Fruit fly (Drosophila melanogaster) whole organism, adult: ENCODE results near the gene CG7094.
A peak's percentile ranks its signal among the peaks of the same experiment; 100 is the strongest.

Experiments
- CG11617 ChIP-seq: fragments of 200-800 bp; sonication (Bioruptor generic); optimal IDR thresholded peaks from 2 replicates; lab custom pipeline; 2017; ENCODE audit warnings: mild to moderate bottlenecking, missing biosample characterization, missing genetic modification reagents, missing genetic modification characterization
- CG12768 ChIP-seq: fragments of 200-800 bp; sonication (Bioruptor generic); optimal IDR thresholded peaks from 2 replicates; lab custom pipeline; 2017; ENCODE audit warnings: missing biosample characterization, missing genetic modification characterization, mild to moderate bottlenecking, moderate library complexity, missing genetic modification reagents
- CG14711 ChIP-seq: fragments of 200-800 bp; sonication (Bioruptor generic); optimal IDR thresholded peaks from 2 replicates; lab custom pipeline; 2018; ENCODE audit warnings: missing biosample characterization, mild to moderate bottlenecking, missing genetic modification characterization, moderate library complexity
- CG1620 ChIP-seq: fragments of 200-800 bp; sonication (Bioruptor generic); optimal IDR thresholded peaks from 2 replicates; lab custom pipeline; 2016; ENCODE audit warnings: missing biosample characterization, missing genetic modification characterization
- CG33017 ChIP-seq: fragments of 200-800 bp; sonication (Bioruptor generic); optimal IDR thresholded peaks from 2 replicates; lab custom pipeline; 2018; ENCODE audit warnings: missing biosample characterization, mild to moderate bottlenecking, missing genetic modification characterization, moderate library complexity
- CG5204 ChIP-seq: fragments of 200-800 bp; sonication (Bioruptor generic); optimal IDR thresholded peaks from 2 replicates; lab custom pipeline; 2016; ENCODE audit warnings: missing biosample characterization, missing genetic modification characterization
- CG7045 ChIP-seq: fragments of 200-800 bp; sonication (Bioruptor generic); optimal IDR thresholded peaks from 2 replicates; lab custom pipeline; 2017; ENCODE audit warnings: missing biosample characterization, mild to moderate bottlenecking, missing genetic modification characterization
- CG7101 ChIP-seq: fragments of 200-800 bp; sonication (Bioruptor generic); optimal IDR thresholded peaks from 2 replicates; lab custom pipeline; 2018; ENCODE audit warnings: missing biosample characterization, mild to moderate bottlenecking, missing genetic modification characterization, moderate library complexity
- Clk ChIP-seq: fragments of 200-800 bp; sonication (Bioruptor generic); optimal IDR thresholded peaks from 2 replicates; lab custom pipeline; 2017; ENCODE audit warnings: missing biosample characterization, missing genetic modification characterization
- Crg-1 ChIP-seq: fragments of 200-800 bp; sonication (Bioruptor generic); optimal IDR thresholded peaks from 2 replicates; lab custom pipeline; 2016; ENCODE audit warnings: missing biosample characterization, missing genetic modification characterization
- Hr96 ChIP-seq: fragments of 200-800 bp; sonication (Bioruptor generic); optimal IDR thresholded peaks from 2 replicates; lab custom pipeline; 2016; ENCODE audit warnings: missing biosample characterization, missing genetic modification characterization
- Mnt ChIP-seq: fragments of 200-800 bp; sonication (Bioruptor generic); optimal IDR thresholded peaks from 2 replicates; lab custom pipeline; 2016; ENCODE audit warnings: missing biosample characterization, mild to moderate bottlenecking, missing genetic modification characterization
- bab1 ChIP-seq: fragments of 200-800 bp; sonication (Bioruptor generic); optimal IDR thresholded peaks from 3 replicates; lab custom pipeline; 2019; ENCODE audit warnings: missing biosample characterization, mild to moderate bottlenecking, missing genetic modification characterization, moderate library complexity
- cic ChIP-seq: fragments of 200-800 bp; sonication (Bioruptor generic); optimal IDR thresholded peaks from 2 replicates; lab custom pipeline; 2017; ENCODE audit warnings: missing biosample characterization, mild to moderate bottlenecking, missing genetic modification characterization, moderate library complexity
- cnc ChIP-seq, 2 experiments: fragments of >200 bp; optimal IDR thresholded peaks; 2 replicates each; lab custom pipeline; 2017
- kay ChIP-seq: fragments of 200-800 bp; sonication (Bioruptor generic); peaks from one replicate; lab custom pipeline; 2016; ENCODE audit warnings: missing biosample characterization, missing genetic modification characterization, borderline replicate concordance
- ovo ChIP-seq: fragments of 200-800 bp; sonication (Bioruptor generic); optimal IDR thresholded peaks from 2 replicates; lab custom pipeline; 2016; ENCODE audit warnings: missing biosample characterization, missing genetic modification characterization
- pad ChIP-seq: fragments of 200-800 bp; sonication (Bioruptor generic); optimal IDR thresholded peaks from 3 replicates; lab custom pipeline; 2017; ENCODE audit warnings: missing biosample characterization, missing genetic modification characterization, mild to moderate bottlenecking, moderate library complexity, missing genetic modification reagents
- tj ChIP-seq: fragments of 200-800 bp; sonication (Bioruptor generic); optimal IDR thresholded peaks from 3 replicates; lab custom pipeline; 2017; ENCODE audit warnings: missing biosample characterization, mild to moderate bottlenecking, missing genetic modification characterization, moderate library complexity
- toe ChIP-seq: fragments of 200-800 bp; sonication (Bioruptor generic); optimal IDR thresholded peaks from 2 replicates; lab custom pipeline; 2016; ENCODE audit warnings: missing biosample characterization, missing genetic modification characterization

Gene CG7094

dm6 chr2L:17588173-17589082, 32.9 kb upstream of the CG7094 start:
- TF ChIP-seq CG1620 (GFP tag; lab: Kevin White, UChicago) (no peak), Crg-1 (GFP tag; lab: Kevin White, UChicago) (no peak), CG11617 (GFP tag; lab: Kevin White, UChicago) (no peak), CG33017 (tag; lab: Kevin White, UChicago) (no peak), CG14711 (no peak), cnc (optimal IDR thresholded peaks at IDR 0.05; lab: Kevin White, UChicago) (no peak)

dm6 chr2L:17586750-17587149, 31.2 kb upstream of the CG7094 start:
- no peak for TF ChIP-seq toe (GFP tag; lab: Kevin White, UChicago)
- no peak for TF ChIP-seq tj
- no peak for TF ChIP-seq bab1
- TF ChIP-seq cnc (optimal IDR thresholded peaks at IDR 0.05; lab: Kevin White, UChicago) = no peak
- no peak for TF ChIP-seq CG1620 (GFP tag; lab: Kevin White, UChicago)
- TF ChIP-seq CG14711 = no peak
- TF ChIP-seq Crg-1 (GFP tag; lab: Kevin White, UChicago) = no peak
- TF ChIP-seq CG7101 = no peak
- TF ChIP-seq CG12768 (GFP tag; lab: Kevin White, UChicago) = no peak
- no peak for TF ChIP-seq kay (GFP tag; lab: Kevin White, UChicago)
- no peak for TF ChIP-seq CG5204 (GFP tag; lab: Kevin White, UChicago)
- no peak for TF ChIP-seq Mnt
- TF ChIP-seq CG7045 (GFP tag; lab: Kevin White, UChicago) = no peak
- TF ChIP-seq Hr96 = no peak
- TF ChIP-seq CG33017 (tag; lab: Kevin White, UChicago) = no peak
- no peak for TF ChIP-seq Clk (GFP tag; lab: Kevin White, UChicago)
- TF ChIP-seq pad (GFP tag; lab: Kevin White, UChicago) = no peak
- TF ChIP-seq cic (GFP tag; lab: Kevin White, UChicago) = no peak
- no peak for TF ChIP-seq ovo (GFP tag; lab: Kevin White, UChicago)

dm6 chr2L:17585000-17585399, 29.4 kb upstream of the CG7094 start:
- TF ChIP-seq kay (GFP tag; lab: Kevin White, UChicago) (no peak), cnc (optimal IDR thresholded peaks at IDR 0.05; lab: Kevin White, UChicago) (no peak), cic (GFP tag; lab: Kevin White, UChicago) (no peak), CG5204 (GFP tag; lab: Kevin White, UChicago) (no peak), ovo (GFP tag; lab: Kevin White, UChicago) (no peak)

dm6 chr2L:17582994-17583393, 27.4 kb upstream of the CG7094 start:
- no peak for TF ChIP-seq toe (GFP tag; lab: Kevin White, UChicago)
- TF ChIP-seq CG12768 (GFP tag; lab: Kevin White, UChicago) = no peak
- TF ChIP-seq CG33017 (tag; lab: Kevin White, UChicago) = no peak
- TF ChIP-seq tj = no peak
- no peak for TF ChIP-seq CG5204 (GFP tag; lab: Kevin White, UChicago)
- no peak for TF ChIP-seq CG14711
- no peak for TF ChIP-seq Crg-1 (GFP tag; lab: Kevin White, UChicago)
- no peak for TF ChIP-seq kay (GFP tag; lab: Kevin White, UChicago)
- TF ChIP-seq bab1 = no peak
- no peak for TF ChIP-seq Hr96
- no peak for TF ChIP-seq CG1620 (GFP tag; lab: Kevin White, UChicago)
- TF ChIP-seq cnc (optimal IDR thresholded peaks at IDR 0.05; lab: Kevin White, UChicago) = no peak
- no peak for TF ChIP-seq pad (GFP tag; lab: Kevin White, UChicago)
- TF ChIP-seq CG11617 (GFP tag; lab: Kevin White, UChicago) = no peak
- TF ChIP-seq CG7101 = no peak
- no peak for TF ChIP-seq cic (GFP tag; lab: Kevin White, UChicago)
- no peak for TF ChIP-seq ovo (GFP tag; lab: Kevin White, UChicago)
- TF ChIP-seq CG7045 (GFP tag; lab: Kevin White, UChicago) = no peak
- TF ChIP-seq Clk (GFP tag; lab: Kevin White, UChicago) = no peak

dm6 chr2L:17574337-17574912, 18.9 kb upstream of the CG7094 start:
- TF ChIP-seq CG7101 = no peak
- TF ChIP-seq cic (GFP tag; lab: Kevin White, UChicago) = peak; percentile 1
- TF ChIP-seq tj = no peak
- no peak for TF ChIP-seq Hr96
- no peak for TF ChIP-seq Mnt
- peak; percentile 84 for TF ChIP-seq pad (GFP tag; lab: Kevin White, UChicago)
- no peak for TF ChIP-seq ovo (GFP tag; lab: Kevin White, UChicago)
- no peak for TF ChIP-seq CG7045 (GFP tag; lab: Kevin White, UChicago)
- TF ChIP-seq CG11617 (GFP tag; lab: Kevin White, UChicago) = no peak
- TF ChIP-seq kay (GFP tag; lab: Kevin White, UChicago) = no peak
- TF ChIP-seq Clk (GFP tag; lab: Kevin White, UChicago) = no peak

- no peak for TF ChIP-seq tj
- TF ChIP-seq CG33017 (tag; lab: Kevin White, UChicago) = no peak
- no peak for TF ChIP-seq cic (GFP tag; lab: Kevin White, UChicago)
- TF ChIP-seq pad (GFP tag; lab: Kevin White, UChicago) = no peak
- no peak for TF ChIP-seq kay (GFP tag; lab: Kevin White, UChicago)
- no peak for TF ChIP-seq CG7101
- TF ChIP-seq CG14711 = no peak
- TF ChIP-seq CG7045 (GFP tag; lab: Kevin White, UChicago) = peak; percentile 20
- TF ChIP-seq CG5204 (GFP tag; lab: Kevin White, UChicago) = no peak
Observed at dm6 chr2L:17573063-17573462, 17.5 kb upstream of the CG7094 start.
